Worm (Caenorhabditis elegans) whole organism, midembryonic: ENCODE data around the gene cgef-1.

ENCODE experiments used
- T22C8.4 ChIP-seq: fragments of 200-800 bp; sonication (Bioruptor generic); IDR thresholded peaks from 2 replicates; pipeline ENCODE4 v1.3.6; 2022; ENCODE audit warnings: missing genetic modification characterization, missing compliant biosample characterization
- cog-1 ChIP-seq: sonication (generic microtip); optimal IDR thresholded peaks from 2 replicates; lab custom pipeline; 2016; ENCODE audit warnings: missing genetic modification characterization, missing compliant biosample characterization
- flt-1 ChIP-seq: fragments of 200-800 bp; sonication (Bioruptor generic); IDR thresholded peaks from 2 replicates; pipeline ENCODE4 v1.3.6; 2022; ENCODE audit warnings: missing genetic modification characterization, missing compliant biosample characterization
- ref-1 ChIP-seq: fragments of 200-800 bp; sonication (Bioruptor generic); conservative IDR thresholded peaks from 2 replicates; pipeline ENCODE4 v1.3.6; 2022; ENCODE audit warnings: missing genetic modification reagents, missing genetic modification characterization, missing compliant biosample characterization
- tab-1 ChIP-seq: fragments of 200-800 bp; sonication (Bioruptor generic); IDR thresholded peaks from 2 replicates; pipeline ENCODE4 v1.3.6; 2022; ENCODE audit warnings: missing genetic modification characterization, missing compliant biosample characterization

ce11 chrX:2820148-2820547 lies 48.3 kb downstream of the cgef-1 start, which contains the start of gene tsp-6:
- TF ChIP-seq flt-1 (no peak), ref-1 (no peak), T22C8.4 (no peak), tab-1 (GFP tag; lab: Robert Waterston, UW) (no peak), cog-1 (no peak)
